Fruit fly (Drosophila melanogaster) whole organism, embryonic: ENCODE measurements around the gene CG3009.

Source experiments
- Adf1 ChIP-seq: fragments of 200-800 bp; sonication (Bioruptor generic); IDR thresholded peaks from 2 replicates; pipeline ENCODE4 v1.3.6; 2022; ENCODE audit warnings: missing biosample characterization, missing genetic modification characterization
- Bdp1 ChIP-seq: fragments of 200-800 bp; sonication (Bioruptor generic); optimal IDR thresholded peaks from 3 replicates; lab custom pipeline; 2016; ENCODE audit warnings: missing biosample characterization, missing genetic modification characterization
- CG10321 ChIP-seq: fragments of 200-800 bp; sonication (Bioruptor generic); IDR thresholded peaks from 2 replicates; pipeline ENCODE4 v1.3.6; 2022; ENCODE audit warnings: missing biosample characterization, missing genetic modification characterization
- CG10462 ChIP-seq: fragments of 200-800 bp; sonication (Bioruptor generic); optimal IDR thresholded peaks from 2 replicates; lab custom pipeline; 2016; ENCODE audit warnings: missing biosample characterization, missing genetic modification characterization
- CG10543 ChIP-seq: fragments of 200-800 bp; sonication (Bioruptor generic); optimal IDR thresholded peaks from 3 replicates; lab custom pipeline; 2017; ENCODE audit warnings: missing biosample characterization, mild to moderate bottlenecking, missing genetic modification characterization, moderate library complexity
- CG10654 ChIP-seq: fragments of 200-800 bp; sonication (Bioruptor generic); optimal IDR thresholded peaks from 2 replicates; lab custom pipeline; 2016; ENCODE audit warnings: missing biosample characterization, missing genetic modification characterization
- CG11398 ChIP-seq: fragments of 200-800 bp; sonication (Bioruptor generic); optimal IDR thresholded peaks from 2 replicates; lab custom pipeline; 2016; ENCODE audit warnings: missing biosample characterization, missing genetic modification characterization
- CG13775 ChIP-seq: fragments of 200-800 bp; sonication (Bioruptor generic); optimal IDR thresholded peaks from 3 replicates; lab custom pipeline; 2017; ENCODE audit warnings: missing biosample characterization, mild to moderate bottlenecking, missing genetic modification characterization
- CG17359 ChIP-seq: fragments of 200-800 bp; sonication (Bioruptor generic); optimal IDR thresholded peaks from 3 replicates; lab custom pipeline; 2018; ENCODE audit warnings: missing biosample characterization, mild to moderate bottlenecking, missing genetic modification characterization, moderate library complexity
- CG2202 ChIP-seq: fragments of 200-800 bp; sonication (Bioruptor generic); optimal IDR thresholded peaks from 2 replicates; lab custom pipeline; 2018; ENCODE audit warnings: missing biosample characterization, mild to moderate bottlenecking, missing genetic modification characterization
- CG33213 ChIP-seq: fragments of 200-800 bp; sonication (Bioruptor generic); optimal IDR thresholded peaks from 3 replicates; lab custom pipeline; 2016; ENCODE audit warnings: missing biosample characterization, missing genetic modification characterization
- CG3995 ChIP-seq: fragments of 200-800 bp; sonication (Bioruptor generic); optimal IDR thresholded peaks from 3 replicates; lab custom pipeline; 2016; ENCODE audit warnings: missing biosample characterization, missing genetic modification characterization
- CG42726 ChIP-seq: fragments of 200-800 bp; sonication (Bioruptor generic); IDR thresholded peaks from 2 replicates; pipeline ENCODE4 v1.3.6; 2022; ENCODE audit warnings: missing biosample characterization, missing genetic modification characterization; ENCODE audit not compliant: partially characterized antibody
- CG4424 ChIP-seq: fragments of 200-800 bp; sonication (Bioruptor generic); optimal IDR thresholded peaks from 3 replicates; lab custom pipeline; 2016; ENCODE audit warnings: missing biosample characterization, missing genetic modification characterization
- CG4617 ChIP-seq: fragments of 200-800 bp; sonication (Bioruptor generic); optimal IDR thresholded peaks from 3 replicates; lab custom pipeline; 2016; ENCODE audit warnings: missing biosample characterization, missing genetic modification characterization, borderline replicate concordance
- CG5180 ChIP-seq: fragments of 200-800 bp; sonication (Bioruptor generic); optimal IDR thresholded peaks from 3 replicates; lab custom pipeline; 2017; ENCODE audit warnings: missing biosample characterization, missing genetic modification characterization, mild to moderate bottlenecking, moderate library complexity, missing genetic modification reagents
- CG6683 ChIP-seq: fragments of 200-800 bp; sonication (Bioruptor generic); optimal IDR thresholded peaks from 2 replicates; lab custom pipeline; 2017; ENCODE audit warnings: missing biosample characterization, mild to moderate bottlenecking, missing genetic modification characterization, missing genetic modification reagents
- CG7357 ChIP-seq: fragments of 200-800 bp; sonication (Bioruptor generic); IDR thresholded peaks from 3 replicates; pipeline ENCODE4 v1.3.6; 2022; ENCODE audit warnings: missing biosample characterization, missing genetic modification characterization
- CG7928 ChIP-seq: fragments of 200-800 bp; sonication (Bioruptor generic); optimal IDR thresholded peaks from 2 replicates; lab custom pipeline; 2017; ENCODE audit warnings: missing biosample characterization, mild to moderate bottlenecking, missing genetic modification characterization
- CG7987 ChIP-seq: fragments of 200-800 bp; sonication (Bioruptor generic); optimal IDR thresholded peaks from 2 replicates; lab custom pipeline; 2018; ENCODE audit warnings: missing biosample characterization, mild to moderate bottlenecking, missing genetic modification characterization, moderate library complexity
- CG8765 ChIP-seq: fragments of 200-800 bp; sonication (Bioruptor generic); IDR thresholded peaks from 2 replicates; pipeline ENCODE4 v1.3.6; 2022; ENCODE audit warnings: missing biosample characterization, missing genetic modification characterization
- CG9932 ChIP-seq: fragments of 200-800 bp; sonication (Bioruptor generic); IDR thresholded peaks from 2 replicates; pipeline ENCODE4 v1.3.6; 2022; ENCODE audit warnings: missing biosample characterization, missing genetic modification characterization
- CTCF ChIP-seq: fragments of 200-800 bp; sonication (Bioruptor generic); optimal IDR thresholded peaks from 2 replicates; lab custom pipeline; 2017; ENCODE audit warnings: missing biosample characterization, mild to moderate bottlenecking, missing genetic modification characterization, moderate library complexity
- D19B ChIP-seq: fragments of 200-800 bp; sonication (Bioruptor generic); optimal IDR thresholded peaks from 2 replicates; lab custom pipeline; 2017; ENCODE audit warnings: missing biosample characterization, mild to moderate bottlenecking, missing genetic modification characterization
- E2f2 ChIP-seq: fragments of 200-800 bp; sonication (Bioruptor generic); IDR thresholded peaks from 2 replicates; pipeline ENCODE4 v1.3.6; 2022; ENCODE audit warnings: missing biosample characterization, missing genetic modification characterization
- Eip74EF ChIP-seq, 2 experiments: fragments of 200-800 bp in 1 of 2; fragments of >200 bp in 1 of 2; sonication (Bioruptor generic) in 1 of 2; optimal IDR thresholded peaks; 2 replicates each; lab custom pipeline; 2017 to 2019; ENCODE audit warnings: missing biosample characterization in 2 of 2, missing genetic modification characterization in 2 of 2, mild to moderate bottlenecking in 1 of 2, moderate library complexity in 1 of 2
- Fer2 ChIP-seq: fragments of 200-800 bp; sonication (Bioruptor generic); optimal IDR thresholded peaks from 2 replicates; lab custom pipeline; 2018; ENCODE audit warnings: missing biosample characterization, mild to moderate bottlenecking, missing genetic modification characterization, moderate library complexity
- GATAe ChIP-seq: fragments of 200-800 bp; sonication (Bioruptor generic); conservative IDR thresholded peaks from 2 replicates; pipeline ENCODE4 v1.3.6; 2022; ENCODE audit warnings: missing biosample characterization, missing genetic modification characterization
- HmgZ ChIP-seq: fragments of 200-800 bp; sonication (Bioruptor generic); optimal IDR thresholded peaks from 2 replicates; lab custom pipeline; 2018; ENCODE audit warnings: missing biosample characterization, mild to moderate bottlenecking, missing genetic modification characterization
- Lim3 ChIP-seq: fragments of 200-800 bp; sonication (Bioruptor generic); IDR thresholded peaks from 2 replicates; pipeline ENCODE4 v1.3.6; 2022; ENCODE audit warnings: missing biosample characterization, missing genetic modification characterization
- Lpt ChIP-seq: fragments of >200 bp; optimal IDR thresholded peaks from 2 replicates; lab custom pipeline; 2018; ENCODE audit warnings: missing biosample characterization, missing genetic modification characterization
- Sin3A ChIP-seq: fragments of >200 bp; optimal IDR thresholded peaks from 2 replicates; lab custom pipeline; 2018
- Tbp ChIP-seq: fragments of >200 bp; optimal IDR thresholded peaks from 2 replicates; lab custom pipeline; 2018; ENCODE audit warnings: missing biosample characterization, missing genetic modification characterization
- ci ChIP-seq: fragments of 200-800 bp; sonication (Bioruptor generic); IDR thresholded peaks from 3 replicates; pipeline ENCODE4 v1.3.6; 2022; ENCODE audit warnings: missing biosample characterization, missing genetic modification characterization
- crp ChIP-seq, 2 experiments: fragments of 200-800 bp; sonication (Bioruptor generic); optimal IDR thresholded peaks; 2 replicates in 1 of 2; 3 replicates in 1 of 2; lab custom pipeline; 2017; ENCODE audit warnings: missing biosample characterization in 2 of 2, missing genetic modification characterization in 2 of 2, mild to moderate bottlenecking in 1 of 2, moderate library complexity in 1 of 2
- dimm ChIP-seq: fragments of 200-800 bp; sonication (Bioruptor generic); IDR thresholded peaks from 2 replicates; pipeline ENCODE4 v1.3.6; 2022; ENCODE audit warnings: missing biosample characterization, missing genetic modification characterization
- ems ChIP-seq: fragments of 200-800 bp; sonication (Bioruptor generic); optimal IDR thresholded peaks from 3 replicates; lab custom pipeline; 2016; ENCODE audit warnings: missing biosample characterization, missing genetic modification characterization
- esg ChIP-seq: fragments of 200-800 bp; sonication (Bioruptor generic); conservative IDR thresholded peaks from 2 replicates; pipeline ENCODE4 v1.3.6; 2022; ENCODE audit warnings: missing biosample characterization, missing genetic modification characterization
- ewg ChIP-seq: fragments of 200-800 bp; sonication (Bioruptor generic); optimal IDR thresholded peaks from 3 replicates; lab custom pipeline; 2017; ENCODE audit warnings: mild to moderate bottlenecking, missing biosample characterization, missing genetic modification reagents, missing genetic modification characterization
- gce ChIP-seq: fragments of 200-800 bp; sonication (Bioruptor generic); IDR thresholded peaks from 3 replicates; pipeline ENCODE4 v1.3.6; 2022; ENCODE audit warnings: missing biosample characterization, missing genetic modification characterization
- gro ChIP-seq: fragments of 200-800 bp; sonication (Bioruptor generic); optimal IDR thresholded peaks from 2 replicates; lab custom pipeline; 2016; ENCODE audit warnings: missing biosample characterization, missing genetic modification characterization
- ham ChIP-seq: fragments of 200-800 bp; sonication (Bioruptor generic); IDR thresholded peaks from 2 replicates; pipeline ENCODE4 v1.3.6; 2022; ENCODE audit warnings: missing biosample characterization, missing genetic modification characterization
- hbn ChIP-seq: fragments of 200-800 bp; sonication (Bioruptor generic); IDR thresholded peaks from 2 replicates; pipeline ENCODE4 v1.3.6; 2022; ENCODE audit warnings: missing biosample characterization, missing genetic modification characterization; ENCODE audit not compliant: partially characterized antibody
- kay ChIP-seq: fragments of 200-800 bp; sonication (Bioruptor generic); optimal IDR thresholded peaks from 2 replicates; lab custom pipeline; 2016; ENCODE audit warnings: missing biosample characterization, missing genetic modification characterization
- lbe ChIP-seq: fragments of 200-800 bp; sonication (Bioruptor generic); optimal IDR thresholded peaks from 2 replicates; lab custom pipeline; 2016; ENCODE audit warnings: missing biosample characterization, mild to moderate bottlenecking, missing genetic modification characterization
- maf-S ChIP-seq: fragments of 200-800 bp; sonication (Bioruptor generic); optimal IDR thresholded peaks from 2 replicates; lab custom pipeline; 2016; ENCODE audit warnings: missing biosample characterization, missing genetic modification characterization
- pum ChIP-seq: fragments of 200-800 bp; sonication (Bioruptor generic); optimal IDR thresholded peaks from 2 replicates; lab custom pipeline; 2016; ENCODE audit warnings: missing biosample characterization, missing genetic modification characterization
- sens-2 ChIP-seq: fragments of 200-800 bp; sonication (Bioruptor generic); IDR thresholded peaks from 2 replicates; pipeline ENCODE4 v1.3.6; 2022; ENCODE audit warnings: missing biosample characterization, missing genetic modification characterization
- sob ChIP-seq: fragments of 200-800 bp; sonication (Bioruptor generic); IDR thresholded peaks from 2 replicates; pipeline ENCODE4 v1.3.6; 2022; ENCODE audit warnings: missing biosample characterization, missing genetic modification characterization
- stc ChIP-seq: fragments of 200-800 bp; sonication (Bioruptor generic); IDR thresholded peaks from 2 replicates; pipeline ENCODE4 v1.3.6; 2022; ENCODE audit warnings: missing biosample characterization, missing genetic modification characterization
- stwl ChIP-seq: fragments of 200-800 bp; sonication (Bioruptor generic); optimal IDR thresholded peaks from 3 replicates; lab custom pipeline; 2018; ENCODE audit warnings: missing biosample characterization, mild to moderate bottlenecking, missing genetic modification characterization, moderate library complexity
- zen ChIP-seq: fragments of 200-800 bp; sonication (Bioruptor generic); optimal IDR thresholded peaks from 3 replicates; lab custom pipeline; 2018; ENCODE audit warnings: missing biosample characterization, mild to moderate bottlenecking, missing genetic modification characterization, moderate library complexity
- zf30C ChIP-seq: fragments of 200-800 bp; sonication (Bioruptor generic); optimal IDR thresholded peaks from 3 replicates; lab custom pipeline; 2018; ENCODE audit warnings: missing biosample characterization, mild to moderate bottlenecking, missing genetic modification characterization
- zfh2 ChIP-seq: fragments of 200-800 bp; sonication (Bioruptor generic); optimal IDR thresholded peaks from 2 replicates; lab custom pipeline; 2016; ENCODE audit warnings: missing biosample characterization, missing genetic modification characterization

CG3009 gene

DNA sequence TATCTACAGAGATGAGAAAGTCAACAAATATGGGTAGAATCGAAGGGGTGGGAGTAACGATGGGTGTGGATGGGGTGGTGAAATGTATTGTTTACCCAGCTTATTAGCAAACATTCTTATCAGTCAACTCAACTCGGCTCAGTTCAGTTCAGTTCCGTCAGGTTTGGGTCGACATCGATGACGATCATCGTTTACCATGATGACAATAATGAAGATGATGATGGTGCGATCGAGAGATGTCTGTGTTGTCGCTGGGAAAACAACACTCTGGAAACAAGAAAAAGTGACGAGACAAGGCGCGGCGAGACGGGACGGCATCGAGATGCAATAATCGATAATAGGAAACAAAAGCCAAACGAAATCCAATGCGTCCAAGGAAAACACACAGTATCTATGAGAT lies 56.8 kb downstream of the CG3009 start (continued):
- no peak for TF ChIP-seq CG10543 (GFP tag; lab: Kevin White, UChicago)
- no peak for TF ChIP-seq crp (GFP tag; optimal IDR thresholded peaks at IDR 0.05; lab: Kevin White, UChicago)
- TF ChIP-seq ham (GFP tag; lab: Robert Waterston, UW) = no peak
- no peak for TF ChIP-seq gro (GFP tag; lab: Kevin White, UChicago)
- no peak for TF ChIP-seq CG4424 (GFP tag; lab: Kevin White, UChicago)
- TF ChIP-seq esg = no peak
- TF ChIP-seq zfh2 (GFP tag; lab: Kevin White, UChicago) = no peak
- TF ChIP-seq Fer2 (tag; lab: Kevin White, UChicago) = no peak
- no peak for TF ChIP-seq zen (tag; lab: Kevin White, UChicago)
- TF ChIP-seq CTCF (GFP tag; lab: Kevin White, UChicago) = peak; percentile 1
- no peak for TF ChIP-seq CG10462 (GFP tag; lab: Kevin White, UChicago)
- TF ChIP-seq CG11398 (GFP tag; lab: Kevin White, UChicago) = no peak
- TF ChIP-seq pum (GFP tag; lab: Kevin White, UChicago) = no peak
- no peak for TF ChIP-seq dimm (GFP tag; lab: Robert Waterston, UW)
- no peak for TF ChIP-seq CG9932
- TF ChIP-seq CG3995 (GFP tag; lab: Kevin White, UChicago) = no peak
- TF ChIP-seq CG33213 = no peak
- TF ChIP-seq D19B (GFP tag; lab: Kevin White, UChicago) = no peak
- no peak for TF ChIP-seq CG8765
- no peak for TF ChIP-seq Eip74EF (GFP tag; optimal IDR thresholded peaks at IDR 0.05; lab: Kevin White, UChicago)
- TF ChIP-seq ci (GFP tag; lab: Robert Waterston, UW) = no peak
- TF ChIP-seq ewg (GFP tag; lab: Kevin White, UChicago) = no peak
- TF ChIP-seq CG6683 (GFP tag; lab: Kevin White, UChicago) = no peak
- TF ChIP-seq kay (GFP tag; lab: Kevin White, UChicago) = no peak
- no peak for TF ChIP-seq Adf1 (GFP tag; lab: Robert Waterston, UW)
- TF ChIP-seq lbe (GFP tag; lab: Kevin White, UChicago) = no peak
- TF ChIP-seq CG7928 (GFP tag; lab: Kevin White, UChicago) = no peak
- no peak for TF ChIP-seq Sin3A (lab: Kevin White, UChicago)
- TF ChIP-seq Tbp = no peak
- TF ChIP-seq maf-S (GFP tag; lab: Kevin White, UChicago) = no peak
- no peak for TF ChIP-seq zf30C
- no peak for TF ChIP-seq E2f2 (GFP tag; lab: Robert Waterston, UW)
- no peak for TF ChIP-seq GATAe (GFP tag; lab: Robert Waterston, UW)
- TF ChIP-seq Bdp1 (GFP tag; lab: Kevin White, UChicago) = no peak
- TF ChIP-seq CG7357 (GFP tag; lab: Robert Waterston, UW) = no peak
- TF ChIP-seq CG13775 = no peak
- no peak for TF ChIP-seq sob (GFP tag; lab: Robert Waterston, UW)
- no peak for TF ChIP-seq HmgZ (tag; lab: Kevin White, UChicago)
- no peak for TF ChIP-seq hbn (GFP tag; lab: Robert Waterston, UW)
- peak; percentile 56 for TF ChIP-seq CG2202 (tag; lab: Kevin White, UChicago)
- TF ChIP-seq CG5180 (GFP tag; lab: Kevin White, UChicago) = no peak
- TF ChIP-seq CG10321 (GFP tag; lab: Robert Waterston, UW) = no peak
- no peak for TF ChIP-seq CG7987 (GFP tag; lab: Kevin White, UChicago)
- TF ChIP-seq ems (GFP tag; lab: Kevin White, UChicago) = no peak
- TF ChIP-seq stc (GFP tag; lab: Robert Waterston, UW) = no peak
- TF ChIP-seq stwl = no peak
- TF ChIP-seq CG10654 (GFP tag; lab: Kevin White, UChicago) = no peak
- TF ChIP-seq Lim3 (GFP tag; lab: Robert Waterston, UW) = no peak
- no peak for TF ChIP-seq CG4617
- TF ChIP-seq Lpt = no peak
- no peak for TF ChIP-seq CG42726 (GFP tag; lab: Robert Waterston, UW)
- TF ChIP-seq sens-2 (GFP tag; lab: Robert Waterston, UW) = no peak
- peak; percentile 37 for TF ChIP-seq CG17359 (tag; lab: Kevin White, UChicago)
- no peak for TF ChIP-seq gce (GFP tag; lab: Robert Waterston, UW)
